Fruit fly (Drosophila melanogaster) whole organism, wandering third instar larva: Measurements from ENCODE around the gene tal-3A.

Experiments used
- Abd-B ChIP-seq: fragments of >200 bp; optimal IDR thresholded peaks from 2 replicates; lab custom pipeline; 2017; ENCODE audit warnings: missing biosample characterization, missing genetic modification characterization
- CG9705 ChIP-seq: fragments of 200-800 bp; sonication (Bioruptor generic); optimal IDR thresholded peaks from 2 replicates; lab custom pipeline; 2018; ENCODE audit warnings: missing biosample characterization, mild to moderate bottlenecking, missing genetic modification characterization
- Dif ChIP-seq: fragments of 200-275, 200-300 bp; sonication (Bioruptor generic); optimal IDR thresholded peaks from 2 replicates; lab custom pipeline; 2018; ENCODE audit warnings: missing biosample characterization, missing genetic modification characterization; ENCODE audit not compliant: partially characterized antibody
- GATAd ChIP-seq: sonication (Bioruptor generic); optimal IDR thresholded peaks from 2 replicates; lab custom pipeline; 2016; ENCODE audit warnings: missing biosample characterization, missing genetic modification characterization
- HLH106 ChIP-seq: fragments of 200-800 bp; optimal IDR thresholded peaks from 3 replicates; lab custom pipeline; 2019; ENCODE audit warnings: missing biosample characterization, mild to moderate bottlenecking, missing genetic modification characterization, moderate library complexity
- Hnf4 ChIP-seq: fragments of 200-800 bp; sonication (Bioruptor generic); optimal IDR thresholded peaks from 2 replicates; lab custom pipeline; 2016; ENCODE audit warnings: missing biosample characterization, mild to moderate bottlenecking, missing genetic modification characterization
- Hr78 ChIP-seq: fragments of >200 bp; optimal IDR thresholded peaks from 2 replicates; lab custom pipeline; 2017; ENCODE audit warnings: missing biosample characterization, missing genetic modification characterization
- Hr83 ChIP-seq: fragments of 200-300 bp; sonication (Bioruptor generic); optimal IDR thresholded peaks from 2 replicates; lab custom pipeline; 2016; ENCODE audit warnings: missing biosample characterization, mild to moderate bottlenecking, missing genetic modification characterization, moderate library complexity; ENCODE audit not compliant: poor library complexity, severe bottlenecking
- Mio ChIP-seq: sonication (Bioruptor generic); optimal IDR thresholded peaks from 2 replicates; lab custom pipeline; 2016; ENCODE audit warnings: missing biosample characterization, missing genetic modification characterization
- Myc ChIP-seq: fragments of >200 bp; optimal IDR thresholded peaks from 2 replicates; lab custom pipeline; 2017
- N ChIP-seq: fragments of >200 bp; optimal IDR thresholded peaks from 2 replicates; lab custom pipeline; 2018; ENCODE audit warnings: missing biosample characterization, missing external identifiers, missing genetic modification characterization
- OdsH ChIP-seq: fragments of 200-800 bp; sonication (Bioruptor generic); optimal IDR thresholded peaks from 2 replicates; lab custom pipeline; 2016; ENCODE audit warnings: missing biosample characterization, mild to moderate bottlenecking, missing genetic modification characterization
- Rel ChIP-seq, 2 experiments: fragments of 200-800 bp; sonication (Bioruptor generic) in 1 of 2; optimal IDR thresholded peaks; 2 replicates in 1 of 2; 3 replicates in 1 of 2; lab custom pipeline; 2016 to 2019; ENCODE audit warnings: mild to moderate bottlenecking in 2 of 2, missing biosample characterization in 2 of 2, missing genetic modification characterization in 2 of 2, moderate library complexity in 1 of 2
- Sp1 ChIP-seq: fragments of 200-800 bp; sonication (Bioruptor generic); optimal IDR thresholded peaks from 3 replicates; lab custom pipeline; 2019; ENCODE audit warnings: missing biosample characterization, mild to moderate bottlenecking, missing genetic modification characterization, moderate library complexity
- Vsx2 ChIP-seq: fragments of 200-300, 225-300 bp; sonication (Bioruptor generic); optimal IDR thresholded peaks from 2 replicates; lab custom pipeline; 2018; ENCODE audit warnings: missing biosample characterization, missing genetic modification characterization; ENCODE audit not compliant: partially characterized antibody
- br ChIP-seq: fragments of 200-800 bp; sonication (Bioruptor generic); optimal IDR thresholded peaks from 2 replicates; lab custom pipeline; 2016; ENCODE audit warnings: missing biosample characterization, missing genetic modification characterization
- brk ChIP-seq: fragments of 200-800 bp; sonication (Bioruptor generic); optimal IDR thresholded peaks from 2 replicates; lab custom pipeline; 2016; ENCODE audit warnings: missing biosample characterization, mild to moderate bottlenecking, missing genetic modification characterization
- dl ChIP-seq, 2 experiments: fragments of 175-275, 200-275 bp in 1 of 2; fragments of 200-275 bp in 1 of 2; sonication (Bioruptor generic); optimal IDR thresholded peaks; lab custom pipeline; 2018; ENCODE audit warnings: mild to moderate bottlenecking in 2 of 2, missing biosample characterization in 2 of 2, missing genetic modification characterization in 2 of 2, moderate library complexity in 2 of 2; ENCODE audit not compliant: partially characterized antibody in 2 of 2, insufficient read depth in 1 of 2
- dsf ChIP-seq: sonication (Bioruptor generic); optimal IDR thresholded peaks from 2 replicates; lab custom pipeline; 2016; ENCODE audit warnings: missing biosample characterization, missing genetic modification characterization, borderline replicate concordance
- foxo ChIP-seq, 2 experiments: fragments of 200-800 bp; sonication (Bioruptor generic); optimal IDR thresholded peaks; 2 replicates in 1 of 2; 3 replicates in 1 of 2; lab custom pipeline; 2016 to 2017; ENCODE audit warnings: missing biosample characterization in 2 of 2, missing genetic modification characterization in 2 of 2
- fru ChIP-seq: fragments of 200-800 bp; sonication (Bioruptor generic); optimal IDR thresholded peaks from 3 replicates; lab custom pipeline; 2016; ENCODE audit warnings: missing biosample characterization, mild to moderate bottlenecking, missing genetic modification characterization
- lola ChIP-seq: fragments of >200 bp; optimal IDR thresholded peaks from 2 replicates; lab custom pipeline; 2017; ENCODE audit warnings: missing biosample characterization, missing genetic modification characterization
- pan ChIP-seq: fragments of >200 bp; optimal IDR thresholded peaks from 2 replicates; lab custom pipeline; 2017
- psq ChIP-seq: fragments of 200-800 bp; sonication (Bioruptor generic); optimal IDR thresholded peaks from 3 replicates; lab custom pipeline; 2017; ENCODE audit warnings: missing biosample characterization, mild to moderate bottlenecking, missing genetic modification characterization, moderate library complexity
- rgr ChIP-seq: fragments of 200-800 bp; sonication (Bioruptor generic); optimal IDR thresholded peaks from 3 replicates; lab custom pipeline; 2016; ENCODE audit warnings: missing biosample characterization, mild to moderate bottlenecking, missing genetic modification characterization
- sage ChIP-seq: fragments of 200-800 bp; sonication (Bioruptor generic); optimal IDR thresholded peaks from 2 replicates; lab custom pipeline; 2016; ENCODE audit warnings: missing biosample characterization, mild to moderate bottlenecking, missing genetic modification characterization
- sv ChIP-seq: fragments of 200-800 bp; sonication (Bioruptor generic); optimal IDR thresholded peaks from 3 replicates; lab custom pipeline; 2016; ENCODE audit warnings: missing biosample characterization, missing genetic modification characterization
- tai ChIP-seq: sonication (Bioruptor generic); optimal IDR thresholded peaks from 2 replicates; lab custom pipeline; 2016; ENCODE audit warnings: missing biosample characterization, missing genetic modification characterization
- usp ChIP-seq: fragments of >200 bp; optimal IDR thresholded peaks from 2 replicates; lab custom pipeline; 2017; ENCODE audit warnings: missing biosample characterization, missing genetic modification characterization
- woc ChIP-seq: sonication (Bioruptor generic); optimal IDR thresholded peaks from 2 replicates; lab custom pipeline; 2016; ENCODE audit warnings: missing biosample characterization, mild to moderate bottlenecking, missing genetic modification characterization

The tal-3A gene

DNA sequence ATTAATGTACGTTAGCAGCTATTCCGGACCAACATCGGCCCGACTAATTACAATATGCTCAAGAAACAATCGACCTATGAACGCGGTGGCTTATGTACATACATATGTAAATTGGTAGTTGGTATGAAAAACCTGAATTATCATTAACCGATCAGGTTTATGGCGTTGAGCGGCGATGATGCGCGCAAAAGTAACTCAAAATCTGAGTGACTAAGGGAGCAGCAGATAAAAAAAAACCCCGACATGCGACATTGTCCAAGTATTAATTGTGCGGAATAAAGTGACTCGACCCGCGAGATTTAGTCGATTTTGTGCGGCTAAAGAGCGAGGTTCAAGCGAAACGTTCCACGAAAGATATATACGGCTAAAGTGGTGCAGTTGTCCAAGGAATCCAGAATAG is 47.5 kb upstream of the tal-3A start, which contains the start of gene CG9312:
TSS of gene CG9312 (plus strand) at position 301 of the 400 bp plus-strand sequence.
- no peak for TF ChIP-seq sv (GFP tag; lab: Kevin White, UChicago)
- no peak for TF ChIP-seq Rel (GFP tag; optimal IDR thresholded peaks at IDR 0.05; lab: Kevin White, UChicago)
- TF ChIP-seq Rel (tag; optimal IDR thresholded peaks at IDR 0.05; lab: Kevin White, UChicago), result peak; percentile 9
- no peak for TF ChIP-seq OdsH (GFP tag; lab: Kevin White, UChicago)
- no peak for TF ChIP-seq Hr78 (GFP tag; lab: Kevin White, UChicago)
- TF ChIP-seq Dif, result no peak
- no peak for TF ChIP-seq lola (GFP tag; lab: Kevin White, UChicago)

- TF ChIP-seq Vsx2 (GFP tag; lab: Kevin White, UChicago) (no peak), usp (GFP tag; lab: Kevin White, UChicago) (no peak), lola (GFP tag; lab: Kevin White, UChicago) (no peak), GATAd (GFP tag; lab: Kevin White, UChicago) (no peak), Hr78 (GFP tag; lab: Kevin White, UChicago) (no peak), CG9705 (no peak), OdsH (GFP tag; lab: Kevin White, UChicago) (no peak), dsf (GFP tag; lab: Kevin White, UChicago) (no peak), fru (GFP tag; lab: Kevin White, UChicago) (peak; percentile 11)
Measured at dm6 chr3R:13767239-13767638, 45.7 kb upstream of the tal-3A start, which contains the start of gene Cht5. TSS of gene Cht5 (plus strand) at chr3R:13767549.

- no peak for TF ChIP-seq foxo (GFP tag; optimal IDR thresholded peaks at IDR 0.05; lab: Kevin White, UChicago)
- no peak for TF ChIP-seq br (GFP tag; lab: Kevin White, UChicago)
- no peak for TF ChIP-seq Myc (lab: Kevin White, UChicago)
- no peak for TF ChIP-seq brk (GFP tag; lab: Kevin White, UChicago)
- TF ChIP-seq lola (GFP tag; lab: Kevin White, UChicago), result no peak
- TF ChIP-seq psq (GFP tag; lab: Kevin White, UChicago), result no peak
- no peak for TF ChIP-seq Sp1 (GFP tag; lab: Kevin White, UChicago)
- no peak for TF ChIP-seq Hr83 (GFP tag; lab: Kevin White, UChicago)
- no peak for TF ChIP-seq Abd-B (GFP tag; lab: Kevin White, UChicago)
- no peak for TF ChIP-seq Hr78 (GFP tag; lab: Kevin White, UChicago)
- no peak for TF ChIP-seq OdsH (GFP tag; lab: Kevin White, UChicago)
- TF ChIP-seq Mio, result no peak
- no peak for TF ChIP-seq N (GFP tag; lab: Kevin White, UChicago)
- no peak for TF ChIP-seq Hnf4 (GFP tag; lab: Kevin White, UChicago)
- TF ChIP-seq usp (GFP tag; lab: Kevin White, UChicago), result no peak
- TF ChIP-seq dl (GFP tag; optimal IDR thresholded peaks at IDR 0.05; lab: Kevin White, UChicago; ENCODE audit: insufficient read depth in 1 of 2, partially characterized antibody in 2 of 2), result no peak
- TF ChIP-seq pan, result no peak
- TF ChIP-seq Vsx2 (GFP tag; lab: Kevin White, UChicago), result no peak
- TF ChIP-seq GATAd (GFP tag; lab: Kevin White, UChicago), result no peak
Measured at dm6 chr3R:13771195-13771594, 41.7 kb upstream of the tal-3A start, which contains the start of gene CG9297. TSS of gene CG9297 (plus strand) at chr3R:13771495.

DNA sequence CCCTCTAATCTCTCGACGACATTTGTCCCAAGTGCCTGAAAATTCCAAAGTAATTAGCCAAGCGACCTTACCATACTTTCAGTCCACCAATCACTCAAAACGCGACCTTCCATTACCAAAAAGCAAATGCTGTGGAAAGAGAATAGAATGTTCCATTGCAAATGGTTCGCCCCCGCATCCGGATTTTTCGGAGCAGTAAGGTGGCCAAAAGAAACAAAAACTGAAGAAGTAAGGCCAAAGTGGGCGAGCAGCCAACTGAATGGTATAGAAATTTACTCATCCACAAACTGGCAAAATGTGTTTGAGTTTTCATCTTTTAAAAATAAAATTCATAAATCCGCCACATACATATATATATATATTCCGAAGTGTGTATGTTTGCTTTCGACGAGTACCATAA is 39.6 kb upstream of the tal-3A start:
- no peak for TF ChIP-seq tai
- TF ChIP-seq Hr78 (GFP tag; lab: Kevin White, UChicago), result no peak

DNA sequence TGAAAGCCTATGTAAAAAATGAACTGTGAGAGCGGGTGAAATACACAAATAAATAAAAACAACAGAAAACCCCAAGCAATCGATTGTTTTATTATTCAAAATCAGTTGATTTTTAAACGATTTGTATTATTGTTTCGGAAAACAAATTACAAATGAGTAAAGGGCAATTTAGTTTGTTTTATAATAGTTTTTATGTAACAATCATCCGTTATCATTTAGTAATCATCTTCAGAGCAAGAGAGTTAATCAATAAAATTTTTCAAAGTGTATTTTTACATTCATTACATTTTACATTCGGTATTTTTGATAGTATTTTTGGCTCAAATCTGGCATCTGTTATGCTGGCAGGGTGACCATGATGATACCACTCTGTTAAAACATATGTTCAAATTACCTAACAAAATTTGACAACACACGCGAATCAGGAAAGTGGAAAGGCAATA is 33.6 kb upstream of the tal-3A start, which contains the start of the genes CG42375 and CG9288:
TSS of gene CG42375 (plus strand) at position 384 of the 443 bp plus-strand sequence.
TSS of gene CG9288 (plus strand) at position 384 of the 443 bp plus-strand sequence.
- peak; percentile 49 for TF ChIP-seq woc (GFP tag; lab: Kevin White, UChicago)
- peak; percentile 31 for TF ChIP-seq rgr (GFP tag; lab: Kevin White, UChicago)
- TF ChIP-seq fru (GFP tag; lab: Kevin White, UChicago), result peak; percentile 58
- peak; percentile 11 for TF ChIP-seq psq (GFP tag; lab: Kevin White, UChicago)
- peak; percentile 54 for TF ChIP-seq Hnf4 (GFP tag; lab: Kevin White, UChicago)
- peak; percentile 25 for TF ChIP-seq sage (GFP tag; lab: Kevin White, UChicago)
- no peak for TF ChIP-seq Myc (lab: Kevin White, UChicago)
- TF ChIP-seq Mio, result no peak
- peak; percentile 13 for TF ChIP-seq HLH106 (tag; lab: Kevin White, UChicago)
- TF ChIP-seq foxo (GFP tag; optimal IDR thresholded peaks at IDR 0.05; lab: Kevin White, UChicago), result peak in 1 of 2 experiments; percentile 67
